Worm (Caenorhabditis elegans) whole organism, young adult: Measurements from ENCODE around the gene gcy-20.

Experiments used
- B0336.3 ChIP-seq: fragments of 200-800 bp; sonication (Bioruptor generic); IDR thresholded peaks from 2 replicates; pipeline ENCODE4 v1.3.6; 2022; ENCODE audit warnings: missing genetic modification characterization, missing compliant biosample characterization
- C06A6.2 ChIP-seq: fragments of 200-800 bp; sonication (Bioruptor generic); conservative IDR thresholded peaks from 2 replicates; pipeline ENCODE4 v1.3.6; 2022; ENCODE audit warnings: missing genetic modification characterization, missing compliant biosample characterization
- F22D6.2 ChIP-seq: sonication (generic microtip); optimal IDR thresholded peaks from 2 replicates; lab custom pipeline; 2016; ENCODE audit warnings: mild to moderate bottlenecking, missing genetic modification characterization, missing compliant biosample characterization
- F49E8.2 ChIP-seq: sonication (generic microtip); optimal IDR thresholded peaks from 3 replicates; lab custom pipeline; 2017; ENCODE audit warnings: missing genetic modification characterization, mild to moderate bottlenecking, missing compliant biosample characterization, antibody characterized with exemption, moderate library complexity; ENCODE audit not compliant: insufficient read depth
- F57A8.1 ChIP-seq: fragments of 200-800 bp; sonication (Bioruptor generic); optimal IDR thresholded peaks from 2 replicates; lab custom pipeline; 2018; ENCODE audit warnings: mild to moderate bottlenecking, missing genetic modification characterization, moderate library complexity, missing compliant biosample characterization
- F57C9.4 ChIP-seq: sonication (generic microtip); optimal IDR thresholded peaks from 2 replicates; lab custom pipeline; 2017; ENCODE audit warnings: mild to moderate bottlenecking, missing genetic modification characterization, missing compliant biosample characterization
- Y53F4B.3 ChIP-seq: fragments of 200-800 bp; sonication (Bioruptor generic); IDR thresholded peaks from 2 replicates; pipeline ENCODE4 v1.3.6; 2022; ENCODE audit warnings: missing genetic modification reagents, missing genetic modification characterization, missing compliant biosample characterization
- Y56A3A.18 ChIP-seq: fragments of 200-800 bp; sonication (Bioruptor generic); IDR thresholded peaks from 2 replicates; pipeline ENCODE4 v1.3.6; 2022; ENCODE audit warnings: missing genetic modification reagents, missing genetic modification characterization, missing compliant biosample characterization
- Y79H2A.3 ChIP-seq: fragments of 200-800 bp; sonication (Bioruptor generic); conservative IDR thresholded peaks from 2 replicates; pipeline ENCODE4 v1.3.6; 2022; ENCODE audit warnings: missing genetic modification reagents, missing genetic modification characterization, missing compliant biosample characterization
- Y95B8A.8 ChIP-seq: fragments of 200-800 bp; sonication (Bioruptor generic); IDR thresholded peaks from 2 replicates; pipeline ENCODE4 v1.3.6; 2022; ENCODE audit warnings: missing genetic modification reagents, missing genetic modification characterization, missing compliant biosample characterization
- aptf-2 ChIP-seq: fragments of 200-800 bp; sonication (Bioruptor generic); conservative IDR thresholded peaks from 2 replicates; pipeline ENCODE4 v1.3.6; 2022; ENCODE audit warnings: missing genetic modification reagents, missing genetic modification characterization, missing compliant biosample characterization
- ceh-40 ChIP-seq: fragments of 200-800 bp; sonication (Bioruptor generic); IDR thresholded peaks from 2 replicates; pipeline ENCODE4 v1.3.6; 2022; ENCODE audit warnings: missing genetic modification characterization, missing compliant biosample characterization
- ceh-58 ChIP-seq: fragments of 200-800 bp; sonication (Bioruptor generic); IDR thresholded peaks from 2 replicates; pipeline ENCODE4 v1.3.6; 2022; ENCODE audit warnings: missing genetic modification characterization, missing compliant biosample characterization
- dox-1 ChIP-seq: fragments of 200-800 bp; sonication (Bioruptor generic); IDR thresholded peaks from 2 replicates; pipeline ENCODE4 v1.3.6; 2022; ENCODE audit warnings: missing genetic modification reagents, missing genetic modification characterization, missing compliant biosample characterization
- ekl-4 ChIP-seq: fragments of 200-800 bp; sonication (Bioruptor generic); IDR thresholded peaks from 2 replicates; pipeline ENCODE4 v1.3.6; 2022; ENCODE audit warnings: missing genetic modification reagents, missing genetic modification characterization, missing compliant biosample characterization
- ets-4 ChIP-seq: fragments of 200-800 bp; sonication (Bioruptor generic); optimal IDR thresholded peaks from 2 replicates; lab custom pipeline; 2018; ENCODE audit warnings: mild to moderate bottlenecking, missing genetic modification characterization, missing compliant biosample characterization
- fkh-3 ChIP-seq: sonication (generic microtip); optimal IDR thresholded peaks from 2 replicates; lab custom pipeline; 2016; ENCODE audit warnings: mild to moderate bottlenecking, missing genetic modification characterization, missing compliant biosample characterization
- him-1 ChIP-seq: sonication (generic microtip); optimal IDR thresholded peaks from 2 replicates; lab custom pipeline; 2016; ENCODE audit warnings: missing genotype, missing genetic modification reagents, missing genetic modification characterization, missing compliant biosample characterization
- hlh-12 ChIP-seq: sonication (generic microtip); optimal IDR thresholded peaks from 2 replicates; lab custom pipeline; 2016; ENCODE audit warnings: missing genetic modification characterization, missing compliant biosample characterization
- hlh-26 ChIP-seq: fragments of 200-800 bp; sonication (Bioruptor generic); conservative IDR thresholded peaks from 2 replicates; pipeline ENCODE4 v1.3.6; 2022; ENCODE audit warnings: missing genetic modification reagents, missing genetic modification characterization, missing compliant biosample characterization
- hmg-1.2 ChIP-seq: fragments of 200-800 bp; sonication (Bioruptor generic); IDR thresholded peaks from 2 replicates; pipeline ENCODE4 v1.3.6; 2022; ENCODE audit warnings: missing genetic modification reagents, missing genetic modification characterization, missing compliant biosample characterization
- lin-35 ChIP-seq, 3 experiments: fragments of 150-350 bp in 2 of 3; sonication (generic microtip) in 1 of 3; optimal IDR thresholded peaks; 2 replicates each; lab custom pipeline; 2014 to 2018; ENCODE audit warnings: missing biosample characterization in 3 of 3, missing genetic modification characterization in 3 of 3, missing genetic modification reagents in 3 of 3
- lin-54 ChIP-seq: fragments of 200-800 bp; sonication (Bioruptor generic); optimal IDR thresholded peaks from 2 replicates; lab custom pipeline; 2018; ENCODE audit warnings: mild to moderate bottlenecking, missing genetic modification characterization, missing compliant biosample characterization
- lsl-1 ChIP-seq: fragments of 200-800 bp; sonication (Bioruptor generic); optimal IDR thresholded peaks from 2 replicates; lab custom pipeline; 2018; ENCODE audit warnings: mild to moderate bottlenecking, missing genetic modification characterization, moderate library complexity, missing compliant biosample characterization
- lsy-27 ChIP-seq: sonication (generic microtip); optimal IDR thresholded peaks from 2 replicates; lab custom pipeline; 2017; ENCODE audit warnings: missing genetic modification characterization, mild to moderate bottlenecking, missing compliant biosample characterization, antibody characterized with exemption, missing genotype, borderline replicate concordance; ENCODE audit not compliant: insufficient read depth
- madf-6 ChIP-seq: fragments of 200-800 bp; sonication (Bioruptor generic); IDR thresholded peaks from 2 replicates; pipeline ENCODE4 v1.3.6; 2022; ENCODE audit warnings: missing genetic modification reagents, missing genetic modification characterization, missing compliant biosample characterization
- mcd-1 ChIP-seq: fragments of 200-800 bp; sonication (Bioruptor generic); IDR thresholded peaks from 2 replicates; pipeline ENCODE4 v1.3.6; 2022; ENCODE audit warnings: missing genetic modification reagents, missing genetic modification characterization, missing compliant biosample characterization
- nfya-1 ChIP-seq: sonication (generic microtip); optimal IDR thresholded peaks from 2 replicates; lab custom pipeline; 2017; ENCODE audit warnings: antibody characterized with exemption, missing compliant biosample characterization, missing genetic modification characterization, borderline replicate concordance; ENCODE audit not compliant: insufficient read depth
- nhr-80 ChIP-seq: sonication (generic microtip); optimal IDR thresholded peaks from 2 replicates; lab custom pipeline; 2016; ENCODE audit warnings: missing genetic modification characterization, missing compliant biosample characterization
- pbrm-1 ChIP-seq: fragments of 200-800 bp; sonication (Bioruptor generic); IDR thresholded peaks from 2 replicates; pipeline ENCODE4 v1.3.6; 2022; ENCODE audit warnings: missing genetic modification reagents, missing genetic modification characterization, missing compliant biosample characterization
- rcor-1 ChIP-seq: fragments of 200-800 bp; sonication (Bioruptor generic); IDR thresholded peaks from 2 replicates; pipeline ENCODE4 v1.3.6; 2022; ENCODE audit warnings: missing genetic modification reagents, missing genetic modification characterization, missing compliant biosample characterization
- rec-8 ChIP-seq, 2 experiments: sonication (generic microtip); optimal IDR thresholded peaks; 2 replicates each; lab custom pipeline; 2016; ENCODE audit warnings: mild to moderate bottlenecking in 2 of 2, missing genetic modification characterization in 2 of 2, missing genetic modification reagents in 2 of 2, missing genotype in 2 of 2, missing biosample characterization in 1 of 2, missing compliant biosample characterization in 1 of 2, moderate library complexity in 1 of 2
- rpc-1 ChIP-seq, 2 experiments: fragments of 150-350 bp in 1 of 2; sonication (generic microtip) in 1 of 2; optimal IDR thresholded peaks; 2 replicates each; lab custom pipeline; 2014 to 2018; ENCODE audit warnings: missing biosample characterization in 1 of 2, missing genetic modification characterization in 1 of 2, missing genetic modification reagents in 1 of 2, missing genotype in 1 of 2
- snpc-1.3 ChIP-seq: sonication (generic microtip); optimal IDR thresholded peaks from 2 replicates; lab custom pipeline; 2017; ENCODE audit warnings: missing genetic modification characterization, mild to moderate bottlenecking, missing compliant biosample characterization, antibody characterized with exemption, moderate library complexity, missing genotype, missing genetic modification reagents; ENCODE audit not compliant: insufficient read depth
- snpc-3.4 ChIP-seq: sonication (generic microtip); optimal IDR thresholded peaks from 2 replicates; lab custom pipeline; 2017; ENCODE audit warnings: missing genetic modification characterization, mild to moderate bottlenecking, missing compliant biosample characterization, antibody characterized with exemption, moderate library complexity, missing genotype, missing genetic modification reagents
- sptf-2 ChIP-seq: fragments of 200-800 bp; sonication (Bioruptor generic); optimal IDR thresholded peaks from 2 replicates; lab custom pipeline; 2018; ENCODE audit warnings: mild to moderate bottlenecking, missing genetic modification characterization, missing compliant biosample characterization
- tbp1 ChIP-seq: fragments of 200-800 bp; sonication (Bioruptor generic); optimal IDR thresholded peaks from 2 replicates; lab custom pipeline; 2018; ENCODE audit warnings: mild to moderate bottlenecking, missing genetic modification characterization, missing compliant biosample characterization
- tbx-9 ChIP-seq: sonication (generic microtip); optimal IDR thresholded peaks from 2 replicates; lab custom pipeline; 2016; ENCODE audit warnings: borderline replicate concordance, missing genetic modification characterization, inconsistent platforms, missing compliant biosample characterization
- xnd-1 ChIP-seq: sonication (generic microtip); optimal IDR thresholded peaks from 2 replicates; lab custom pipeline; 2016; ENCODE audit warnings: missing genotype, missing genetic modification reagents, missing genetic modification characterization, missing compliant biosample characterization
- ztf-18 ChIP-seq: sonication (generic microtip); optimal IDR thresholded peaks from 2 replicates; lab custom pipeline; 2016; ENCODE audit warnings: missing genotype, mild to moderate bottlenecking, missing genetic modification characterization, missing compliant biosample characterization
- ztf-25 ChIP-seq: fragments of 200-800 bp; sonication (Bioruptor generic); IDR thresholded peaks from 2 replicates; pipeline ENCODE4 v1.3.6; 2022; ENCODE audit warnings: missing genetic modification reagents, missing genetic modification characterization, missing compliant biosample characterization
- ztf-28 ChIP-seq: fragments of 200-800 bp; sonication (Bioruptor generic); IDR thresholded peaks from 2 replicates; pipeline ENCODE4 v1.3.6; 2022; ENCODE audit warnings: missing genetic modification reagents, missing genetic modification characterization, missing compliant biosample characterization
- ztf-6 ChIP-seq: fragments of 200-800 bp; sonication (Bioruptor generic); IDR thresholded peaks from 2 replicates; pipeline ENCODE4 v1.3.6; 2022; ENCODE audit warnings: missing genetic modification reagents, missing genetic modification characterization, missing compliant biosample characterization

gcy-20 gene

DNA sequence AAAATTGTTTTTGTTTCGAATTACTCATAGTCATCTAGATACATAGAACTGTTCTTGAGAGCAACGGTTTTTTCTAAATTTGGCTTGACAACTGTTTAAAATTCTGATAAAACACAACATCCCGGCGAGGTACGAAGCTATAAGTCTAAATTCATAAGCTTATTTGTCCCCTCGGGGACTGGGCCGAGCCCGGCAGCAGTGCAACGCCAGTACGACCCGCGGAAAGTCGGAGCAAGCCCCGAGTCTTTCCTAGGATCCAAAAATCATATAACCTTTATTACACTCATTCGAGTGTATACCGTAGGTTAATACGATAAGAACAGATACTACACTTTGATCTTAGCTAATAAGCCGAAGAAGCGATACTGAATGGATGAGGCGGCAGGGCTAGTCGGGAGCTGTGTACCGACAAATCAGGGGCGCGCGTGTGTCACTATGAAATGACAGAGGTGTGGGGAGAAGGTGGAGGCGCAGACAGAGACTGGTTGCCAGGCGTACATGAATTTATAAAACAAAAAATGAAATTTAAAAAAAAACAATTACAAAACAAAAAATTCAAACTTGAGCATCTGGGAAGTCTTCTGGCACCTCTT is 28.0 kb downstream of the gcy-20 start (continued):
- TF ChIP-seq F49E8.2 (tag; lab: Kevin White, UChicago), result peak; percentile 62
- TF ChIP-seq ets-4 (GFP tag; lab: Kevin White, UChicago), result no peak
- TF ChIP-seq dox-1 (GFP tag; lab: Robert Waterston, UW), result peak; percentile 77
- no peak for TF ChIP-seq F22D6.2 (tag; lab: Kevin White, UChicago)
- TF ChIP-seq lin-54, result peak; percentile 16
- TF ChIP-seq lin-35 (GFP tag; optimal IDR thresholded peaks at IDR 0.05; lab: Kevin White, UChicago), result no peak
- TF ChIP-seq pbrm-1 (GFP tag; lab: Robert Waterston, UW), result peak; percentile 86
- peak; percentile 65 for TF ChIP-seq ekl-4 (GFP tag; lab: Robert Waterston, UW)
- TF ChIP-seq ztf-28, result no peak
- TF ChIP-seq rec-8 (tag; optimal IDR thresholded peaks at IDR 0.05; lab: Kevin White, UChicago), result no peak
- TF ChIP-seq ztf-18 (tag; lab: Kevin White, UChicago), result peak; percentile 27
- TF ChIP-seq rpc-1 (optimal IDR thresholded peaks at IDR 0.05; lab: Kevin White, UChicago), result no peak
- TF ChIP-seq rpc-1 (tag; optimal IDR thresholded peaks at IDR 0.05; lab: Kevin White, UChicago), result peak; percentile 3
- no peak for TF ChIP-seq F57C9.4 (tag; lab: Kevin White, UChicago)
- TF ChIP-seq ceh-58 (GFP tag; lab: Robert Waterston, UW), result 0 out of 2 replicates have a peak, but pooled peaks have one; percentile 50
- no peak for TF ChIP-seq nfya-1 (tag; lab: Kevin White, UChicago)
- peak; percentile 74 for TF ChIP-seq snpc-3.4 (tag; lab: Kevin White, UChicago)
- TF ChIP-seq hmg-1.2 (GFP tag; lab: Robert Waterston, UW), result peak; percentile 91
- TF ChIP-seq sptf-2 (GFP tag; lab: Kevin White, UChicago), result no peak
- TF ChIP-seq aptf-2 (GFP tag; lab: Robert Waterston, UW), result 0 out of 2 replicates have a peak, but pooled peaks have one; percentile 29
- TF ChIP-seq mcd-1 (GFP tag; lab: Robert Waterston, UW), result peak; percentile 32
- no peak for TF ChIP-seq Y79H2A.3 (GFP tag; lab: Robert Waterston, UW)
- no peak for TF ChIP-seq snpc-1.3 (tag; lab: Kevin White, UChicago)
- TF ChIP-seq tbp1 (GFP tag; lab: Kevin White, UChicago), result peak; percentile 70
- TF ChIP-seq him-1 (tag; lab: Kevin White, UChicago), result no peak
- TF ChIP-seq Y56A3A.18 (GFP tag; lab: Robert Waterston, UW), result 0 out of 2 replicates have a peak, but pooled peaks have one; percentile 40
- TF ChIP-seq F57A8.1 (GFP tag; lab: Kevin White, UChicago), result no peak
- TF ChIP-seq rcor-1 (GFP tag; lab: Robert Waterston, UW), result 0 out of 2 replicates have a peak, but pooled peaks have one; percentile 26
- no peak for TF ChIP-seq nhr-80 (tag; lab: Kevin White, UChicago)
- TF ChIP-seq B0336.3 (GFP tag; lab: Robert Waterston, UW), result peak; percentile 65
- TF ChIP-seq madf-6 (GFP tag; lab: Robert Waterston, UW), result peak; percentile 73
- TF ChIP-seq Y53F4B.3 (GFP tag; lab: Robert Waterston, UW), result no peak
- TF ChIP-seq lsl-1 (GFP tag; lab: Kevin White, UChicago), result peak; percentile 64
- TF ChIP-seq fkh-3 (tag; lab: Kevin White, UChicago), result no peak
- no peak for TF ChIP-seq ztf-6 (GFP tag; lab: Robert Waterston, UW)
- TF ChIP-seq, all 124 proteins: peak for 37

DNA sequence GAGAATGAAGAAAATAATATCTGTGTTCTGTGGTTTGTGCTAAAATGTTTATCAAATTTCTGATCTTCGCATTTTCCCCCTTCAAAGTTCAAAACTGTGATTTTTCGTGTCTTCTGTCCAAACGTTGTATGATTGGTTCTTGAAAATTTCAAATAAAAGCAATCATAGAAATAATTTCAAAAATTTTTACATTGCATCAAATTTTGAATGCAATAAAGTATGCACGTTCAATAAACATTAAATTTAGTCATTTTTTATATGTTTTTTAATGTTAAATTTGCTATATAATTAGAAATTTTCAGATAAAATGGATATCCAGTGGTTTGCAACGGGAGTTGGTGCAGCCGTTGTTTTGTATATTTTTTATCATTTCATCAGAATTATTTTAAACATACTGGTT is 29.6 kb downstream of the gcy-20 start, which contains the start of gene stdh-2:
TSS of gene stdh-2 (plus strand) at position 301 of the 400 bp plus-strand sequence.
- TF ChIP-seq tbx-9, result no peak
- TF ChIP-seq C06A6.2 (GFP tag; lab: Robert Waterston, UW), result no peak
- TF ChIP-seq ztf-25 (GFP tag; lab: Robert Waterston, UW), result no peak
- no peak for TF ChIP-seq rcor-1 (GFP tag; lab: Robert Waterston, UW)
- TF ChIP-seq xnd-1 (tag; lab: Kevin White, UChicago), result no peak
- TF ChIP-seq Y95B8A.8 (GFP tag; lab: Robert Waterston, UW), result no peak
- no peak for TF ChIP-seq hlh-26 (GFP tag; lab: Robert Waterston, UW)
- no peak for TF ChIP-seq hlh-12
- no peak for TF ChIP-seq lsy-27 (tag; lab: Kevin White, UChicago)
- no peak for TF ChIP-seq ceh-40 (GFP tag; lab: Robert Waterston, UW)
- TF ChIP-seq, all 124 proteins: peak for 0
